Worm (Caenorhabditis elegans) whole organism, L4 larva: ENCODE results near the gene cand-1.
A peak's percentile ranks its signal among the peaks of the same experiment; 100 is the strongest.

Experiments used
- D1046.2 ChIP-seq: fragments of 200-800 bp; sonication (Bioruptor generic); IDR thresholded peaks from 2 replicates; pipeline ENCODE4 v1.3.6; 2022; ENCODE audit warnings: missing genetic modification characterization, missing compliant biosample characterization
- F10B5.3 ChIP-seq: sonication (generic microtip); optimal IDR thresholded peaks from 2 replicates; lab custom pipeline; 2016; ENCODE audit warnings: mild to moderate bottlenecking, missing genetic modification characterization, missing compliant biosample characterization
- F37D6.2 ChIP-seq: sonication (generic microtip); optimal IDR thresholded peaks from 2 replicates; lab custom pipeline; 2016; ENCODE audit warnings: mild to moderate bottlenecking, missing genetic modification characterization, missing compliant biosample characterization
- F44E2.7 ChIP-seq: fragments of 200-800 bp; sonication (Bioruptor generic); IDR thresholded peaks from 2 replicates; pipeline ENCODE4 v2.1.2; 2022; ENCODE audit warnings: missing genetic modification characterization, missing compliant biosample characterization
- R02D3.7 ChIP-seq: fragments of 150-350 bp; sonication (generic microtip); optimal IDR thresholded peaks from 3 replicates; lab custom pipeline; 2014; ENCODE audit warnings: missing biosample characterization, missing genetic modification characterization
- T26A8.4 ChIP-seq: fragments of 200-800 bp; sonication (Bioruptor generic); IDR thresholded peaks from 2 replicates; pipeline ENCODE4 v1.3.6; 2022; ENCODE audit warnings: missing genetic modification characterization, missing compliant biosample characterization
- Y48G9A.11 ChIP-seq: fragments of 200-800 bp; sonication (Bioruptor generic); IDR thresholded peaks from 2 replicates; pipeline ENCODE4 v1.3.6; 2022; ENCODE audit warnings: missing genetic modification reagents, missing genetic modification characterization, missing compliant biosample characterization
- Y75B8A.6 ChIP-seq: fragments of 200-800 bp; sonication (Bioruptor generic); IDR thresholded peaks from 2 replicates; pipeline ENCODE4 v1.3.6; 2022; ENCODE audit warnings: missing genetic modification reagents, missing genetic modification characterization, missing compliant biosample characterization
- ZK337.2 ChIP-seq: fragments of 200-800 bp; sonication (Bioruptor generic); IDR thresholded peaks from 2 replicates; pipeline ENCODE4 v1.3.6; 2022; ENCODE audit warnings: missing genetic modification reagents, missing genetic modification characterization, missing compliant biosample characterization
- ZK546.5 ChIP-seq, 2 experiments: sonication (generic microtip); optimal IDR thresholded peaks; 2 replicates each; lab custom pipeline; 2017; ENCODE audit warnings: missing biosample characterization in 2 of 2, missing genetic modification characterization in 2 of 2
- aha-1 ChIP-seq: fragments of 150-350 bp; peaks from one replicate; lab custom pipeline; 2014; ENCODE audit warnings: missing biosample characterization, missing genetic modification characterization
- ceh-20 ChIP-seq: fragments of 200-800 bp; sonication (Bioruptor generic); IDR thresholded peaks from 2 replicates; pipeline ENCODE4 v1.3.6; 2022; ENCODE audit warnings: missing genetic modification reagents, missing genetic modification characterization, missing compliant biosample characterization
- ceh-32 ChIP-seq: sonication (generic microtip); optimal IDR thresholded peaks from 2 replicates; lab custom pipeline; 2016; ENCODE audit warnings: mild to moderate bottlenecking, missing genetic modification characterization, missing compliant biosample characterization; ENCODE audit not compliant: poor library complexity
- ceh-82 ChIP-seq: sonication (generic microtip); optimal IDR thresholded peaks from 2 replicates; lab custom pipeline; 2017; ENCODE audit warnings: missing biosample characterization, missing genetic modification characterization
- ctbp-1 ChIP-seq: fragments of 200-800 bp; sonication (Bioruptor generic); IDR thresholded peaks from 2 replicates; pipeline ENCODE4 v1.3.6; 2022; ENCODE audit warnings: missing genetic modification reagents, missing genetic modification characterization, missing compliant biosample characterization
- daf-19 ChIP-seq: fragments of 200-800 bp; sonication (Bioruptor generic); conservative IDR thresholded peaks from 2 replicates; pipeline ENCODE4 v1.3.6; 2022; ENCODE audit warnings: missing genetic modification characterization, missing compliant biosample characterization
- daf-8 ChIP-seq: fragments of 200-800 bp; sonication (Bioruptor generic); IDR thresholded peaks from 2 replicates; pipeline ENCODE4 v1.3.6; 2022; ENCODE audit warnings: missing genetic modification characterization, missing compliant biosample characterization
- dmd-9 ChIP-seq: fragments of 200-800 bp; sonication (Bioruptor generic); IDR thresholded peaks from 2 replicates; pipeline ENCODE4 v1.3.6; 2022; ENCODE audit warnings: missing genetic modification reagents, missing genetic modification characterization, missing compliant biosample characterization
- duxl-1 ChIP-seq: sonication (generic microtip); optimal IDR thresholded peaks from 2 replicates; lab custom pipeline; 2016; ENCODE audit warnings: mild to moderate bottlenecking, missing genetic modification characterization, moderate library complexity, missing compliant biosample characterization; ENCODE audit not compliant: poor library complexity
- dve-1 ChIP-seq: sonication (generic microtip); optimal IDR thresholded peaks from 2 replicates; lab custom pipeline; 2017; ENCODE audit warnings: antibody characterized with exemption, mild to moderate bottlenecking, missing genetic modification characterization, missing compliant biosample characterization; ENCODE audit not compliant: insufficient read depth
- fkh-10 ChIP-seq: fragments of 150-350 bp; optimal IDR thresholded peaks from 2 replicates; lab custom pipeline; 2014; ENCODE audit warnings: missing biosample characterization, missing genetic modification reagents, missing genetic modification characterization
- hmg-1.1 ChIP-seq: fragments of 200-800 bp; sonication (Bioruptor generic); IDR thresholded peaks from 2 replicates; pipeline ENCODE4 v1.3.6; 2022; ENCODE audit warnings: missing genetic modification reagents, missing genetic modification characterization, missing compliant biosample characterization
- lin-15B ChIP-seq: fragments of 150-350 bp; sonication (generic microtip); optimal IDR thresholded peaks from 3 replicates; lab custom pipeline; 2014; ENCODE audit warnings: missing biosample characterization, missing genetic modification characterization
- lin-29 ChIP-seq: fragments of 200-800 bp; sonication (Bioruptor generic); IDR thresholded peaks from 2 replicates; pipeline ENCODE4 v1.3.6; 2022; ENCODE audit warnings: missing genetic modification reagents, missing genetic modification characterization, missing compliant biosample characterization
- lir-3 ChIP-seq: sonication (generic microtip); optimal IDR thresholded peaks from 2 replicates; lab custom pipeline; 2016; ENCODE audit warnings: mild to moderate bottlenecking, missing genetic modification characterization, missing compliant biosample characterization
- madf-9 ChIP-seq: fragments of 200-800 bp; sonication (Bioruptor generic); conservative IDR thresholded peaks from 2 replicates; pipeline ENCODE4 v1.3.6; 2022; ENCODE audit warnings: missing genetic modification reagents, missing genetic modification characterization, missing compliant biosample characterization
- mdl-1 ChIP-seq, 2 experiments: fragments of 150-350 bp in 1 of 2; sonication (generic microtip) in 1 of 2; optimal IDR thresholded peaks; 2 replicates each; lab custom pipeline; 2014 to 2017; ENCODE audit warnings: missing biosample characterization in 2 of 2, missing genetic modification characterization in 2 of 2
- mdt-29 ChIP-seq: fragments of 200-800 bp; sonication (Bioruptor generic); IDR thresholded peaks from 2 replicates; pipeline ENCODE4 v1.3.6; 2022; ENCODE audit warnings: missing genetic modification reagents, missing genetic modification characterization, missing compliant biosample characterization
- mep-1 ChIP-seq: fragments of 150-350 bp; sonication (generic microtip); optimal IDR thresholded peaks from 3 replicates; lab custom pipeline; 2014; ENCODE audit warnings: missing biosample characterization, missing genetic modification characterization
- mes-2 ChIP-seq: sonication (generic microtip); optimal IDR thresholded peaks from 2 replicates; lab custom pipeline; 2016; ENCODE audit warnings: missing genotype, mild to moderate bottlenecking, missing genetic modification characterization, missing compliant biosample characterization; ENCODE audit not compliant: poor library complexity, severe bottlenecking
- mxl-2 ChIP-seq: fragments of 200-800 bp; sonication (Bioruptor generic); conservative IDR thresholded peaks from 2 replicates; pipeline ENCODE4 v1.3.6; 2022; ENCODE audit warnings: missing genetic modification reagents, missing genetic modification characterization, missing compliant biosample characterization
- nhr-48 ChIP-seq: sonication (generic microtip); optimal IDR thresholded peaks from 2 replicates; lab custom pipeline; 2016; ENCODE audit warnings: mild to moderate bottlenecking, missing genetic modification characterization, missing compliant biosample characterization
- nhr-6 ChIP-seq: fragments of 150-350 bp; optimal IDR thresholded peaks from 2 replicates; lab custom pipeline; 2014; ENCODE audit warnings: missing biosample characterization, missing genetic modification characterization
- nhr-76 ChIP-seq: fragments of 150-350 bp; optimal IDR thresholded peaks from 2 replicates; lab custom pipeline; 2014; ENCODE audit warnings: missing biosample characterization, missing genetic modification characterization
- pha-4 ChIP-seq, 2 experiments: fragments of 150-350 bp in 1 of 2; fragments of 200-800 bp in 1 of 2; sonication (Bioruptor generic) in 1 of 2; IDR thresholded peaks in 1 of 2; optimal IDR thresholded peaks in 1 of 2; 2 replicates each; pipeline versions ENCODE4 v1.3.6 to Lab custom; 2014 to 2022; ENCODE audit warnings: missing genetic modification characterization in 2 of 2, missing genetic modification reagents in 2 of 2, missing biosample characterization in 1 of 2, missing compliant biosample characterization in 1 of 2
- pqm-1 ChIP-seq: sonication (generic microtip); optimal IDR thresholded peaks from 2 replicates; lab custom pipeline; 2017; ENCODE audit warnings: missing biosample characterization, missing genetic modification characterization
- rbr-2 ChIP-seq: sonication (generic microtip); optimal IDR thresholded peaks from 2 replicates; lab custom pipeline; 2016; ENCODE audit warnings: missing genotype, missing genetic modification characterization, missing compliant biosample characterization
- tag-97 ChIP-seq: fragments of 200-800 bp; sonication (Bioruptor generic); IDR thresholded peaks from 2 replicates; pipeline ENCODE4 v1.3.6; 2022; ENCODE audit warnings: missing genetic modification characterization, missing compliant biosample characterization
- unc-130 ChIP-seq: sonication (generic microtip); optimal IDR thresholded peaks from 2 replicates; lab custom pipeline; 2016; ENCODE audit warnings: missing genetic modification reagents, missing genetic modification characterization, missing compliant biosample characterization
- unc-62 ChIP-seq, 3 experiments: fragments of 150-350 bp in 1 of 3; sonication (generic microtip); optimal IDR thresholded peaks in 2 of 3; peaks in 1 of 3; 1 replicate in 1 of 3; 2 replicates in 2 of 3; lab custom pipeline; 2014 to 2017; ENCODE audit warnings: missing biosample characterization in 3 of 3, missing genetic modification characterization in 3 of 3, missing genetic modification reagents in 3 of 3, missing genotype in 1 of 3
- zip-11 ChIP-seq: fragments of 200-800 bp; sonication (Bioruptor generic); IDR thresholded peaks from 2 replicates; pipeline ENCODE4 v1.3.6; 2022; ENCODE audit warnings: missing genetic modification characterization, missing compliant biosample characterization
- zip-2 ChIP-seq: fragments of 150-350 bp; optimal IDR thresholded peaks from 2 replicates; lab custom pipeline; 2014; ENCODE audit warnings: missing biosample characterization, missing genetic modification characterization
- ztf-11 ChIP-seq: fragments of 150-350 bp; optimal IDR thresholded peaks from 2 replicates; lab custom pipeline; 2014; ENCODE audit warnings: missing biosample characterization, missing genetic modification characterization

cand-1 gene

ce11 chrV:16802572-16802971 is at the start of gene cand-1:
Gene cand-1 (plus strand): TSS chrV:16802872.
- no peak for TF ChIP-seq zip-2 (tag; lab: Kevin White, UChicago)
- TF ChIP-seq duxl-1 (tag; lab: Kevin White, UChicago), result no peak
- TF ChIP-seq rbr-2, result no peak
- TF ChIP-seq F44E2.7 (GFP tag; lab: Robert Waterston, UW), result no peak
- TF ChIP-seq fkh-10 (GFP tag; lab: Kevin White, UChicago), result no peak
- no peak for TF ChIP-seq ctbp-1 (GFP tag; lab: Robert Waterston, UW)
- TF ChIP-seq lir-3 (tag; lab: Kevin White, UChicago), result no peak
- TF ChIP-seq nhr-6, result no peak
- no peak for TF ChIP-seq ZK337.2 (GFP tag; lab: Robert Waterston, UW)
- no peak for TF ChIP-seq mxl-2 (GFP tag; lab: Robert Waterston, UW)
- TF ChIP-seq ceh-20 (GFP tag; lab: Robert Waterston, UW), result no peak
- TF ChIP-seq nhr-48 (tag; lab: Kevin White, UChicago), result no peak
- TF ChIP-seq F37D6.2 (tag; lab: Kevin White, UChicago), result no peak
- TF ChIP-seq T26A8.4 (GFP tag; lab: Robert Waterston, UW), result no peak

- TF ChIP-seq ZK337.2 (GFP tag; lab: Robert Waterston, UW) (no peak), nhr-76 (tag; lab: Kevin White, UChicago) (no peak), D1046.2 (GFP tag; lab: Robert Waterston, UW) (no peak), rbr-2 (no peak), ZK546.5 (tag; optimal IDR thresholded peaks at IDR 0.05; lab: Kevin White, UChicago) (no peak), ztf-11 (no peak), pha-4 (GFP tag; IDR thresholded peaks at IDR 0.05; lab: Robert Waterston, UW) (no peak), pha-4 (tag; optimal IDR thresholded peaks at IDR 0.05; lab: Kevin White, UChicago) (no peak), dve-1 (no peak), unc-62 (GFP tag; optimal IDR thresholded peaks at IDR 0.05 in 1 of 2; lab: Kevin White, UChicago) (no peak), unc-62 (tag; optimal IDR thresholded peaks at IDR 0.05; lab: Kevin White, UChicago) (no peak), ceh-32 (no peak), Y75B8A.6 (GFP tag; lab: Robert Waterston, UW) (no peak), dmd-9 (GFP tag; lab: Robert Waterston, UW) (no peak), mes-2 (tag; lab: Kevin White, UChicago) (no peak), mdt-29 (GFP tag; lab: Robert Waterston, UW) (no peak), pqm-1 (tag; lab: Kevin White, UChicago) (no peak), zip-11 (GFP tag; lab: Robert Waterston, UW) (no peak), Y48G9A.11 (GFP tag; lab: Robert Waterston, UW) (no peak), lin-29 (no peak), lin-15B (tag; lab: Kevin White, UChicago) (no peak)
These were observed 46.5 kb upstream of the cand-1 start for ce11 chrV:16756166-16756565.

- TF ChIP-seq fkh-10 (GFP tag; lab: Kevin White, UChicago), result no peak
- peak; percentile 6 for TF ChIP-seq aha-1 (tag; lab: Kevin White, UChicago)
- TF ChIP-seq, all 104 proteins: peak for 1
These were observed 42.7 kb upstream of the cand-1 start for ce11 chrV:16759937-16760336.

- TF ChIP-seq daf-19, result no peak
- TF ChIP-seq madf-9 (GFP tag; lab: Robert Waterston, UW), result no peak
- TF ChIP-seq tag-97, result no peak
- TF ChIP-seq hmg-1.1 (GFP tag; lab: Robert Waterston, UW), result no peak
- no peak for TF ChIP-seq mep-1 (tag; lab: Kevin White, UChicago)
- no peak for TF ChIP-seq mdl-1 (tag; optimal IDR thresholded peaks at IDR 0.05; lab: Kevin White, UChicago)
- TF ChIP-seq daf-8, result no peak
- no peak for TF ChIP-seq R02D3.7
- no peak for TF ChIP-seq F10B5.3
- no peak for TF ChIP-seq zip-2 (tag; lab: Kevin White, UChicago)
- no peak for TF ChIP-seq pha-4 (GFP tag; IDR thresholded peaks at IDR 0.05; lab: Robert Waterston, UW)
- TF ChIP-seq pha-4 (tag; optimal IDR thresholded peaks at IDR 0.05; lab: Kevin White, UChicago), result no peak
- no peak for TF ChIP-seq ZK337.2 (GFP tag; lab: Robert Waterston, UW)
- no peak for TF ChIP-seq ceh-82 (tag; lab: Kevin White, UChicago)
- TF ChIP-seq unc-130 (GFP tag; lab: Kevin White, UChicago), result no peak
These were observed 28.2 kb upstream of the cand-1 start for ce11 chrV:16774428-16774827.
